Fruit fly (Drosophila melanogaster): ENCODE measurements around the gene dnd.
A peak's percentile ranks its signal among the peaks of the same experiment; 100 is the strongest.

dnd gene

dm6 chr3R:21871348-21871940 lies 15.7 kb downstream of the dnd start (continued):
- no peak for TF ChIP-seq Scr (GFP tag; IDR thresholded peaks at IDR 0.05; ENCODE audit: partially characterized antibody)
- TF ChIP-seq CG17829 (tag; optimal IDR thresholded peaks at IDR 0.05), result peak; percentile 98
- TF ChIP-seq exex (tag; optimal IDR thresholded peaks at IDR 0.05), result peak; percentile 65
- no peak for TF ChIP-seq CG6175 (GFP tag; IDR thresholded peaks at IDR 0.05)
- TF ChIP-seq YL-1 (GFP tag; optimal IDR thresholded peaks at IDR 0.05), result no peak
- no peak for TF ChIP-seq sr (GFP tag; IDR thresholded peaks at IDR 0.05)
- TF ChIP-seq Myb (GFP tag; optimal IDR thresholded peaks at IDR 0.05), result no peak
- TF ChIP-seq salm (tag; optimal IDR thresholded peaks at IDR 0.05), result peak; percentile 36
- no peak for TF ChIP-seq stc (GFP tag; IDR thresholded peaks at IDR 0.05)
- no peak for TF ChIP-seq pfk (GFP tag; optimal IDR thresholded peaks at IDR 0.05)
- TF ChIP-seq lab (GFP tag; optimal IDR thresholded peaks at IDR 0.05), result peak; percentile 18
- TF ChIP-seq H2.0 (GFP tag; IDR thresholded peaks at IDR 0.05), result no peak
- no peak for TF ChIP-seq CG17802 (tag; optimal IDR thresholded peaks at IDR 0.05)
- no peak for TF ChIP-seq Dll (GFP tag; IDR thresholded peaks at IDR 0.05; ENCODE audit: partially characterized antibody)
- TF ChIP-seq gt (GFP tag; IDR thresholded peaks at IDR 0.05), result no peak
- TF ChIP-seq CG4707 (GFP tag; optimal IDR thresholded peaks at IDR 0.05), result no peak
- TF ChIP-seq tio (GFP tag; optimal IDR thresholded peaks at IDR 0.05), result no peak
- TF ChIP-seq Dip2 (GFP tag; IDR thresholded peaks at IDR 0.05), result no peak
- TF ChIP-seq Eip74EF (GFP tag; optimal IDR thresholded peaks at IDR 0.05), result no peak
- peak; percentile 9 for TF ChIP-seq CG17385 (GFP tag; optimal IDR thresholded peaks at IDR 0.05)
- no peak for TF ChIP-seq CG7963 (GFP tag; IDR thresholded peaks at IDR 0.05; ENCODE audit: partially characterized antibody)
- TF ChIP-seq Jarid2 (GFP tag; optimal IDR thresholded peaks at IDR 0.05), result peak; percentile 2
- TF ChIP-seq CG17568 (GFP tag; optimal IDR thresholded peaks at IDR 0.05), result peak; percentile 20
- TF ChIP-seq crol (GFP tag; IDR thresholded peaks at IDR 0.05), result no peak
- no peak for TF ChIP-seq CG13287 (GFP tag; IDR thresholded peaks at IDR 0.05; ENCODE audit: partially characterized antibody)
- no peak for TF ChIP-seq Nf-YA (GFP tag; IDR thresholded peaks at IDR 0.05)
- peak; percentile 36 for TF ChIP-seq Med (GFP tag)
- TF ChIP-seq Oli (tag; optimal IDR thresholded peaks at IDR 0.05), result no peak
- no peak for TF ChIP-seq CG8290 (GFP tag; optimal IDR thresholded peaks at IDR 0.05)
- peak in 1 of 2 experiments; percentile 7 for TF ChIP-seq CG8290 (tag; optimal IDR thresholded peaks at IDR 0.05)
- TF ChIP-seq fd64A (GFP tag; optimal IDR thresholded peaks at IDR 0.05), result peak; percentile 67
- TF ChIP-seq psq (GFP tag; optimal IDR thresholded peaks at IDR 0.05), result no peak
- TF ChIP-seq sd (tag; optimal IDR thresholded peaks at IDR 0.05), result peak; percentile 61
- no peak for TF ChIP-seq unpg (GFP tag; optimal IDR thresholded peaks at IDR 0.05)

dm6 chr3R:21870158-21870971 lies 16.8 kb downstream of the dnd start, which contains the start of gene CG31431:
TSS of gene CG31431 (plus strand) at chr3R:21870681.
- peak; percentile 93 for TF ChIP-seq ro (GFP tag; IDR thresholded peaks at IDR 0.05)
- peak; percentile 95 for TF ChIP-seq CG1602 (GFP tag; optimal IDR thresholded peaks at IDR 0.05)
- peak; percentile 97 for TF ChIP-seq zen (tag; optimal IDR thresholded peaks at IDR 0.05)
- TF ChIP-seq Gug (GFP tag; IDR thresholded peaks at IDR 0.05), result peak; percentile 93
- peak; percentile 93 for TF ChIP-seq dati (GFP tag; IDR thresholded peaks at IDR 0.05)
- no peak for TF ChIP-seq fru (optimal IDR thresholded peaks at IDR 0.05)
- peak; percentile 98 for TF ChIP-seq CG13624 (GFP tag; optimal IDR thresholded peaks at IDR 0.05)
- TF ChIP-seq CG13894 (tag; optimal IDR thresholded peaks at IDR 0.05), result peak; percentile 97
- TF ChIP-seq CG7271 (tag; optimal IDR thresholded peaks at IDR 0.05), result peak; percentile 88
- no peak for TF ChIP-seq cg (GFP tag; optimal IDR thresholded peaks at IDR 0.05)
- peak; percentile 96 for TF ChIP-seq CG18262 (tag; optimal IDR thresholded peaks at IDR 0.05)
- TF ChIP-seq dmrt99B (tag; optimal IDR thresholded peaks at IDR 0.05), result peak; percentile 98
- TF ChIP-seq CoRest (tag; optimal IDR thresholded peaks at IDR 0.05), result peak; percentile 97
- peak; percentile 97 for TF ChIP-seq schlank (tag; optimal IDR thresholded peaks at IDR 0.05)
- TF ChIP-seq CG12071 (GFP tag; optimal IDR thresholded peaks at IDR 0.05), result peak; percentile 97
- peak; percentile 98 for TF ChIP-seq CG8924 (tag; optimal IDR thresholded peaks at IDR 0.05)

Data from whole organism, embryonic.